Fruit fly (Drosophila melanogaster) whole organism, embryonic: ENCODE results near the gene Sf3b2.

Experiments used
- Antp ChIP-seq: fragments of 200-800 bp; sonication (Bioruptor generic); optimal IDR thresholded peaks from 3 replicates; lab custom pipeline; 2016; ENCODE audit warnings: missing biosample characterization, missing genetic modification characterization
- Atf3 ChIP-seq: fragments of 200-800 bp; sonication (Bioruptor generic); optimal IDR thresholded peaks from 3 replicates; lab custom pipeline; 2016; ENCODE audit warnings: missing biosample characterization, missing genetic modification characterization
- Bdp1 ChIP-seq: fragments of 200-800 bp; sonication (Bioruptor generic); optimal IDR thresholded peaks from 3 replicates; lab custom pipeline; 2016; ENCODE audit warnings: missing biosample characterization, missing genetic modification characterization
- CG10209 ChIP-seq: fragments of 200-800 bp; sonication (Bioruptor generic); optimal IDR thresholded peaks from 3 replicates; lab custom pipeline; 2017; ENCODE audit warnings: missing biosample characterization, mild to moderate bottlenecking, missing genetic modification characterization, missing genetic modification reagents
- CG1233 ChIP-seq: fragments of 200-800 bp; sonication (Bioruptor generic); optimal IDR thresholded peaks from 4 replicates; lab custom pipeline; 2018; ENCODE audit warnings: missing biosample characterization, mild to moderate bottlenecking, missing genetic modification characterization
- CG13287 ChIP-seq: fragments of 200-800 bp; sonication (Bioruptor generic); IDR thresholded peaks from 2 replicates; pipeline ENCODE4 v1.3.6; 2022; ENCODE audit warnings: missing biosample characterization, missing genetic modification characterization; ENCODE audit not compliant: partially characterized antibody
- CG14441 ChIP-seq: fragments of 200-800 bp; sonication (Bioruptor generic); IDR thresholded peaks from 2 replicates; pipeline ENCODE4 v1.3.6; 2022; ENCODE audit warnings: missing biosample characterization, missing genetic modification characterization
- CG15269 ChIP-seq: fragments of 200-800 bp; sonication (Bioruptor generic); optimal IDR thresholded peaks from 2 replicates; lab custom pipeline; 2018; ENCODE audit warnings: missing biosample characterization, mild to moderate bottlenecking, missing genetic modification characterization, moderate library complexity
- CG15601 ChIP-seq: fragments of 200-800 bp; sonication (Bioruptor generic); optimal IDR thresholded peaks from 3 replicates; lab custom pipeline; 2019; ENCODE audit warnings: missing biosample characterization, mild to moderate bottlenecking, missing genetic modification characterization, moderate library complexity
- CG1602 ChIP-seq: fragments of 200-800 bp; sonication (Bioruptor generic); optimal IDR thresholded peaks from 3 replicates; lab custom pipeline; 2016; ENCODE audit warnings: missing biosample characterization, missing genetic modification characterization
- CG16815 ChIP-seq: fragments of 200-800 bp; sonication (Bioruptor generic); optimal IDR thresholded peaks from 3 replicates; lab custom pipeline; 2017; ENCODE audit warnings: missing biosample characterization, mild to moderate bottlenecking, missing genetic modification characterization
- CG18764 ChIP-seq: fragments of 200-800 bp; sonication (Bioruptor generic); optimal IDR thresholded peaks from 3 replicates; lab custom pipeline; 2016; ENCODE audit warnings: missing biosample characterization, missing genetic modification characterization
- CG2116 ChIP-seq: fragments of 200-800 bp; sonication (Bioruptor generic); optimal IDR thresholded peaks from 3 replicates; lab custom pipeline; 2018; ENCODE audit warnings: missing biosample characterization, mild to moderate bottlenecking, missing genetic modification characterization
- CG31441 ChIP-seq: fragments of 200-800 bp; sonication (Bioruptor generic); IDR thresholded peaks from 2 replicates; pipeline ENCODE4 v1.3.6; 2022; ENCODE audit warnings: missing biosample characterization, missing genetic modification characterization
- CG7745 ChIP-seq: fragments of 200-800 bp; sonication (Bioruptor generic); optimal IDR thresholded peaks from 2 replicates; lab custom pipeline; 2018; ENCODE audit warnings: missing biosample characterization, mild to moderate bottlenecking, missing genetic modification characterization, moderate library complexity
- CG8388 ChIP-seq: fragments of 200-800 bp; sonication (Bioruptor generic); optimal IDR thresholded peaks from 2 replicates; lab custom pipeline; 2019; ENCODE audit warnings: missing biosample characterization, mild to moderate bottlenecking, missing genetic modification characterization, moderate library complexity
- CG8765 ChIP-seq: fragments of 200-800 bp; sonication (Bioruptor generic); IDR thresholded peaks from 2 replicates; pipeline ENCODE4 v1.3.6; 2022; ENCODE audit warnings: missing biosample characterization, missing genetic modification characterization
- CG9817 ChIP-seq: fragments of 200-800 bp; sonication (Bioruptor generic); optimal IDR thresholded peaks from 2 replicates; lab custom pipeline; 2018; ENCODE audit warnings: missing biosample characterization, mild to moderate bottlenecking, missing genetic modification characterization, moderate library complexity
- CHES-1-like ChIP-seq: fragments of 200-800 bp; sonication (Bioruptor generic); optimal IDR thresholded peaks from 2 replicates; lab custom pipeline; 2016; ENCODE audit warnings: missing biosample characterization, missing genetic modification characterization
- Chrac-16 ChIP-seq: fragments of 200-800 bp; sonication (Bioruptor generic); optimal IDR thresholded peaks from 3 replicates; lab custom pipeline; 2016; ENCODE audit warnings: missing biosample characterization, missing genetic modification characterization
- Doc2 ChIP-seq: fragments of 200-800 bp; sonication (Bioruptor generic); IDR thresholded peaks from 2 replicates; pipeline ENCODE4 v1.3.6; 2022; ENCODE audit warnings: missing biosample characterization, missing genetic modification characterization
- Dp ChIP-seq: fragments of 200-800 bp; sonication (Bioruptor generic); optimal IDR thresholded peaks from 2 replicates; lab custom pipeline; 2018; ENCODE audit warnings: missing biosample characterization, mild to moderate bottlenecking, missing genetic modification characterization, moderate library complexity
- HLH3B ChIP-seq: fragments of 200-800 bp; sonication (Bioruptor generic); IDR thresholded peaks from 2 replicates; pipeline ENCODE4 v1.3.6; 2022; ENCODE audit warnings: missing biosample characterization, missing genetic modification characterization
- HmgZ ChIP-seq: fragments of 200-800 bp; sonication (Bioruptor generic); optimal IDR thresholded peaks from 2 replicates; lab custom pipeline; 2018; ENCODE audit warnings: missing biosample characterization, mild to moderate bottlenecking, missing genetic modification characterization
- Hr78 ChIP-seq, 2 experiments: fragments of 200-800 bp in 1 of 2; fragments of >200 bp in 1 of 2; sonication (Bioruptor generic) in 1 of 2; optimal IDR thresholded peaks; 2 replicates each; lab custom pipeline; 2017 to 2019; ENCODE audit warnings: missing biosample characterization in 2 of 2, missing genetic modification characterization in 2 of 2, mild to moderate bottlenecking in 1 of 2, moderate library complexity in 1 of 2
- Kr ChIP-seq: fragments of 200-800 bp; sonication (Bioruptor generic); optimal IDR thresholded peaks from 2 replicates; lab custom pipeline; 2017; ENCODE audit warnings: missing biosample characterization, mild to moderate bottlenecking, missing genetic modification characterization
- NfI ChIP-seq: fragments of 200-800 bp; sonication (Bioruptor generic); optimal IDR thresholded peaks from 3 replicates; lab custom pipeline; 2018; ENCODE audit warnings: missing biosample characterization, mild to moderate bottlenecking, missing genetic modification characterization, moderate library complexity
- Side ChIP-seq: fragments of 200-800 bp; sonication (Bioruptor generic); optimal IDR thresholded peaks from 2 replicates; lab custom pipeline; 2016; ENCODE audit warnings: missing biosample characterization, missing genetic modification characterization
- Sox100B ChIP-seq: fragments of 200-800 bp; sonication (Bioruptor generic); optimal IDR thresholded peaks from 3 replicates; lab custom pipeline; 2018; ENCODE audit warnings: missing biosample characterization, mild to moderate bottlenecking, missing genetic modification characterization
- Stat92E ChIP-seq, 3 experiments: fragments of >200 bp in 2 of 3; fragments of 200-800 bp in 1 of 3; sonication (Bioruptor generic) in 1 of 3; optimal IDR thresholded peaks; 2 replicates each; lab custom pipeline; 2017 to 2019; ENCODE audit warnings: missing biosample characterization in 3 of 3, missing genetic modification characterization in 3 of 3, mild to moderate bottlenecking in 1 of 3, moderate library complexity in 1 of 3
- ac ChIP-seq: fragments of 200-800 bp; sonication (Bioruptor generic); optimal IDR thresholded peaks from 3 replicates; lab custom pipeline; 2017; ENCODE audit warnings: missing biosample characterization, mild to moderate bottlenecking, missing genetic modification characterization
- cad ChIP-seq: fragments of >200 bp; optimal IDR thresholded peaks from 2 replicates; lab custom pipeline; 2017; ENCODE audit warnings: missing biosample characterization, missing genetic modification characterization
- chif ChIP-seq, 2 experiments: fragments of 200-800 bp; sonication (Bioruptor generic); optimal IDR thresholded peaks; 3 replicates each; lab custom pipeline; 2016; ENCODE audit warnings: missing biosample characterization in 2 of 2, missing genetic modification characterization in 2 of 2
- dmrt11E ChIP-seq: fragments of 200-800 bp; sonication (Bioruptor generic); optimal IDR thresholded peaks from 3 replicates; lab custom pipeline; 2018; ENCODE audit warnings: missing biosample characterization, mild to moderate bottlenecking, missing genetic modification characterization, moderate library complexity
- dysf ChIP-seq: fragments of 200-800 bp; sonication (Bioruptor generic); IDR thresholded peaks from 3 replicates; pipeline ENCODE4 v1.3.6; 2022; ENCODE audit warnings: missing biosample characterization, missing genetic modification characterization
- gsb-n ChIP-seq: fragments of 200-800 bp; sonication (Bioruptor generic); optimal IDR thresholded peaks from 3 replicates; lab custom pipeline; 2018; ENCODE audit warnings: missing biosample characterization, mild to moderate bottlenecking, missing genetic modification characterization
- hb ChIP-seq: fragments of 200-800 bp; sonication (Bioruptor generic); IDR thresholded peaks from 3 replicates; pipeline ENCODE4 v1.3.6; 2022; ENCODE audit warnings: missing biosample characterization, missing genetic modification characterization; ENCODE audit not compliant: partially characterized antibody
- her ChIP-seq: fragments of 200-800 bp; sonication (Bioruptor generic); optimal IDR thresholded peaks from 2 replicates; lab custom pipeline; 2016; ENCODE audit warnings: missing biosample characterization, missing genetic modification characterization
- inv ChIP-seq: fragments of 200-800 bp; sonication (Bioruptor generic); IDR thresholded peaks from 2 replicates; pipeline ENCODE4 v1.3.6; 2022; ENCODE audit warnings: missing biosample characterization, missing genetic modification characterization; ENCODE audit not compliant: partially characterized antibody
- knrl ChIP-seq: fragments of 200-800 bp; sonication (Bioruptor generic); IDR thresholded peaks from 3 replicates; pipeline ENCODE4 v1.3.6; 2022; ENCODE audit warnings: missing biosample characterization, missing genetic modification characterization; ENCODE audit not compliant: partially characterized antibody
- lilli ChIP-seq: fragments of 200-800 bp; sonication (Bioruptor generic); optimal IDR thresholded peaks from 3 replicates; lab custom pipeline; 2016; ENCODE audit warnings: missing biosample characterization, missing genetic modification characterization
- mld ChIP-seq: fragments of 200-800 bp; sonication (Bioruptor generic); IDR thresholded peaks from 3 replicates; pipeline ENCODE4 v1.3.6; 2022; ENCODE audit warnings: missing biosample characterization, missing genetic modification characterization; ENCODE audit not compliant: partially characterized antibody
- pita ChIP-seq: fragments of 200-800 bp; sonication (Bioruptor generic); optimal IDR thresholded peaks from 2 replicates; lab custom pipeline; 2017; ENCODE audit warnings: missing biosample characterization, mild to moderate bottlenecking, missing genetic modification characterization
- pros ChIP-seq: fragments of 200-800 bp; sonication (Bioruptor generic); optimal IDR thresholded peaks from 3 replicates; lab custom pipeline; 2019; ENCODE audit warnings: missing biosample characterization, mild to moderate bottlenecking, missing genetic modification characterization, moderate library complexity
- seq ChIP-seq: fragments of 200-800 bp; sonication (Bioruptor generic); IDR thresholded peaks from 2 replicates; pipeline ENCODE4 v1.3.6; 2022; ENCODE audit warnings: missing biosample characterization, missing genetic modification characterization
- sima ChIP-seq: fragments of 200-800 bp; sonication (Bioruptor generic); optimal IDR thresholded peaks from 2 replicates; lab custom pipeline; 2016; ENCODE audit warnings: missing biosample characterization, missing genetic modification characterization
- sug ChIP-seq: fragments of 200-800 bp; optimal IDR thresholded peaks from 2 replicates; lab custom pipeline; 2019; ENCODE audit warnings: missing biosample characterization, mild to moderate bottlenecking, missing genetic modification characterization, moderate library complexity
- tx ChIP-seq: fragments of 200-800 bp; sonication (Bioruptor generic); optimal IDR thresholded peaks from 2 replicates; lab custom pipeline; 2016; ENCODE audit warnings: missing biosample characterization, missing genetic modification characterization
- zen2 ChIP-seq: fragments of 200-800 bp; sonication (Bioruptor generic); IDR thresholded peaks from 3 replicates; pipeline ENCODE4 v1.3.6; 2022; ENCODE audit warnings: missing biosample characterization, missing genetic modification characterization; ENCODE audit not compliant: partially characterized antibody
- zf30C ChIP-seq: fragments of 200-800 bp; sonication (Bioruptor generic); optimal IDR thresholded peaks from 3 replicates; lab custom pipeline; 2018; ENCODE audit warnings: missing biosample characterization, mild to moderate bottlenecking, missing genetic modification characterization

The Sf3b2 gene

dm6 chr2L:3056448-3056790 lies 27.5 kb upstream of the Sf3b2 start, which contains the start of gene FASN1 (continued):
- TF ChIP-seq CG13287 (GFP tag; lab: Robert Waterston, UW) (peak; percentile 33), zen2 (no peak), sima (GFP tag; lab: Kevin White, UChicago) (no peak), Hr78 (GFP tag; optimal IDR thresholded peaks at IDR 0.05; lab: Kevin White, UChicago) (no peak), cad (GFP tag; lab: Kevin White, UChicago) (no peak), CG1602 (GFP tag; lab: Kevin White, UChicago) (no peak), Side (GFP tag; lab: Kevin White, UChicago) (no peak), dmrt11E (tag; lab: Kevin White, UChicago) (no peak), CG1233 (GFP tag; lab: Kevin White, UChicago) (no peak), CG8388 (GFP tag; lab: Kevin White, UChicago) (no peak), CG31441 (GFP tag; lab: Robert Waterston, UW) (peak; percentile 5; the same call in 1 of the 2 replicates), pros (GFP tag; lab: Kevin White, UChicago) (no peak), tx (GFP tag; lab: Kevin White, UChicago) (no peak), CG14441 (GFP tag; lab: Robert Waterston, UW) (0 out of 2 replicates have a peak, but pooled peaks have one; percentile 12), CG10209 (GFP tag; lab: Kevin White, UChicago) (no peak), seq (GFP tag; lab: Robert Waterston, UW) (no peak; the same call in 1 of the 2 replicates), pita (GFP tag; lab: Kevin White, UChicago) (no peak), Chrac-16 (GFP tag; lab: Kevin White, UChicago) (no peak), knrl (GFP tag; lab: Robert Waterston, UW) (no peak), Dp (no peak), Sox100B (no peak), sug (tag; lab: Kevin White, UChicago) (peak; percentile 40), zf30C (no peak), CG9817 (no peak), CG16815 (GFP tag; lab: Kevin White, UChicago) (no peak), CG8765 (GFP tag; lab: Robert Waterston, UW) (no peak), CG18764 (GFP tag; lab: Kevin White, UChicago) (no peak), inv (GFP tag; lab: Robert Waterston, UW) (peak; percentile 25; the same call in 1 of the 2 replicates), HmgZ (tag; lab: Kevin White, UChicago) (no peak), hb (GFP tag; lab: Robert Waterston, UW) (0 out of 3 replicates have a peak, but pooled peaks have one; percentile 49), CG15601 (tag; lab: Kevin White, UChicago) (no peak), chif (GFP tag; optimal IDR thresholded peaks at IDR 0.05; lab: Kevin White, UChicago) (no peak), Antp (GFP tag; lab: Kevin White, UChicago) (peak; percentile 10), lilli (no peak), NfI (GFP tag; lab: Kevin White, UChicago) (no peak), HLH3B (GFP tag; lab: Robert Waterston, UW) (no peak), Atf3 (GFP tag; lab: Kevin White, UChicago) (no peak), Stat92E (GFP tag; optimal IDR thresholded peaks at IDR 0.05; lab: Kevin White, UChicago) (no peak), dysf (GFP tag; lab: Robert Waterston, UW) (no peak), CG7745 (tag; lab: Kevin White, UChicago) (no peak), CG15269 (peak; percentile 20), Kr (GFP tag; lab: Kevin White, UChicago) (no peak), Doc2 (GFP tag; lab: Robert Waterston, UW) (no peak), her (peak; percentile 1), ac (GFP tag; lab: Kevin White, UChicago) (no peak), CG2116 (GFP tag; lab: Kevin White, UChicago) (no peak), CHES-1-like (GFP tag; lab: Kevin White, UChicago) (no peak), Bdp1 (no peak), mld (GFP tag; lab: Robert Waterston, UW) (no peak), gsb-n (tag; lab: Kevin White, UChicago) (no peak)
